Worm (Caenorhabditis elegans): Measurements from ENCODE around the gene irld-18.

The irld-18 gene

ce11 chrIV:14606469-14606868, 25.6 kb upstream of the irld-18 start:
- TF ChIP-seq dve-1 (tag; optimal IDR thresholded peaks at IDR 0.05), result no peak
- TF ChIP-seq nfya-1 (tag; optimal IDR thresholded peaks at IDR 0.05), result peak; percentile 44
- peak; percentile 68 for TF ChIP-seq ceh-18 (tag; optimal IDR thresholded peaks at IDR 0.05)
- TF ChIP-seq unc-55 (GFP tag; optimal IDR thresholded peaks at IDR 0.05), result peak; percentile 45
- TF ChIP-seq ceh-19 (GFP tag; optimal IDR thresholded peaks at IDR 0.05), result no peak
- peak; percentile 72 for TF ChIP-seq nhr-11 (tag; optimal IDR thresholded peaks at IDR 0.05)

- TF ChIP-seq hlh-15 (tag; optimal IDR thresholded peaks at IDR 0.05), result no peak
- no peak for TF ChIP-seq hlh-30 (tag; optimal IDR thresholded peaks at IDR 0.05; ENCODE audit: insufficient read depth)
- TF ChIP-seq tbx-2 (tag; optimal IDR thresholded peaks at IDR 0.05), result peak; percentile 0
- TF ChIP-seq nfya-1 (tag; optimal IDR thresholded peaks at IDR 0.05), result peak; percentile 24
- TF ChIP-seq fkh-6 (tag; optimal IDR thresholded peaks at IDR 0.05), result no peak
- no peak for TF ChIP-seq ceh-18 (tag; optimal IDR thresholded peaks at IDR 0.05)
- TF ChIP-seq ceh-34 (tag; optimal IDR thresholded peaks at IDR 0.05), result peak; percentile 41
Measured at ce11 chrIV:14605143-14605542, 24.3 kb upstream of the irld-18 start.

- TF ChIP-seq pha-4 (tag; optimal IDR thresholded peaks at IDR 0.05), result no peak
Measured at ce11 chrIV:14603022-14603421, 22.2 kb upstream of the irld-18 start.

ce11 chrIV:14599321-14599720, 18.5 kb upstream of the irld-18 start:
- TF ChIP-seq ceh-14 (tag; optimal IDR thresholded peaks at IDR 0.05) (no peak), ceh-34 (tag; optimal IDR thresholded peaks at IDR 0.05) (no peak), hlh-13 (GFP tag; optimal IDR thresholded peaks at IDR 0.05) (no peak), ceh-18 (tag; optimal IDR thresholded peaks at IDR 0.05) (no peak), nfya-1 (tag; optimal IDR thresholded peaks at IDR 0.05) (no peak), npax-4 (tag; optimal IDR thresholded peaks at IDR 0.05) (no peak), pag-3 (tag; optimal IDR thresholded peaks at IDR 0.05; ENCODE audit: borderline replicate concordance) (no peak), sox-2 (GFP tag; IDR thresholded peaks at IDR 0.05) (no peak), pat-9 (tag; optimal IDR thresholded peaks at IDR 0.05) (no peak), dve-1 (tag; optimal IDR thresholded peaks at IDR 0.05) (no peak), odd-2 (tag; optimal IDR thresholded peaks at IDR 0.05) (no peak)

ce11 chrIV:14594249-14594648, 13.4 kb upstream of the irld-18 start:
- TF ChIP-seq madf-2 (tag; optimal IDR thresholded peaks at IDR 0.05) (no peak), ceh-22 (tag; optimal IDR thresholded peaks at IDR 0.05) (no peak), ceh-34 (tag; optimal IDR thresholded peaks at IDR 0.05) (no peak), zip-5 (tag; optimal IDR thresholded peaks at IDR 0.05) (no peak), tbx-7 (tag; optimal IDR thresholded peaks at IDR 0.05) (no peak), sdc-2 (tag; optimal IDR thresholded peaks at IDR 0.05) (no peak), hlh-15 (tag; optimal IDR thresholded peaks at IDR 0.05) (no peak), pha-2 (tag; optimal IDR thresholded peaks at IDR 0.05) (no peak), mec-3 (tag; optimal IDR thresholded peaks at IDR 0.05; ENCODE audit: borderline replicate concordance) (no peak), sox-4 (tag; optimal IDR thresholded peaks at IDR 0.05) (no peak), ceh-48 (tag; optimal IDR thresholded peaks at IDR 0.05) (no peak), syd-9 (tag; optimal IDR thresholded peaks at IDR 0.05) (no peak), ceh-9 (tag; optimal IDR thresholded peaks at IDR 0.05) (no peak), nfya-1 (tag; optimal IDR thresholded peaks at IDR 0.05) (peak; percentile 41), elt-4 (tag; optimal IDR thresholded peaks at IDR 0.05) (no peak), ceh-24 (tag; optimal IDR thresholded peaks at IDR 0.05) (no peak), dve-1 (tag; optimal IDR thresholded peaks at IDR 0.05) (peak; percentile 48), pha-4 (tag; optimal IDR thresholded peaks at IDR 0.05) (no peak), pqm-1 (tag; optimal IDR thresholded peaks at IDR 0.05) (peak; percentile 94), ceh-30 (tag; optimal IDR thresholded peaks at IDR 0.05) (no peak), ref-2 (tag; optimal IDR thresholded peaks at IDR 0.05) (no peak), elt-2 (tag; optimal IDR thresholded peaks at IDR 0.05) (peak; percentile 95), che-1 (tag; optimal IDR thresholded peaks at IDR 0.05) (no peak), F13H6.1 (tag; optimal IDR thresholded peaks at IDR 0.05) (no peak), rnt-1 (tag; optimal IDR thresholded peaks at IDR 0.05) (no peak), hlh-8 (tag; optimal IDR thresholded peaks at IDR 0.05) (no peak), fkh-10 (GFP tag; optimal IDR thresholded peaks at IDR 0.05) (no peak), unc-3 (GFP tag; conservative IDR thresholded peaks at IDR 0.05) (no peak), unc-3 (tag; optimal IDR thresholded peaks at IDR 0.05) (no peak), C08G9.2 (tag; optimal IDR thresholded peaks at IDR 0.05) (no peak), pax-1 (tag; optimal IDR thresholded peaks at IDR 0.05) (no peak)
